Fruit fly (Drosophila melanogaster): ENCODE measurements around the gene CG33080.

CG33080 gene

dm6 chrX:5699824-5700498 is 17.6 kb downstream of the CG33080 start (continued):
- TF ChIP-seq jumu (GFP tag; optimal IDR thresholded peaks at IDR 0.05) (no peak), CG33557 (GFP tag; optimal IDR thresholded peaks at IDR 0.05) (no peak), CG1529 (GFP tag; optimal IDR thresholded peaks at IDR 0.05) (peak; percentile 52), hb (GFP tag; IDR thresholded peaks at IDR 0.05; ENCODE audit: partially characterized antibody) (no peak), Spps (tag; optimal IDR thresholded peaks at IDR 0.05) (peak; percentile 15), CG15073 (GFP tag; optimal IDR thresholded peaks at IDR 0.05) (no peak), lola (GFP tag; optimal IDR thresholded peaks at IDR 0.05) (peak in 1 of 3 experiments; percentile 45), CG17829 (tag; optimal IDR thresholded peaks at IDR 0.05) (peak; percentile 60), ash1 (GFP tag; optimal IDR thresholded peaks at IDR 0.05) (no peak), Lpt (GFP tag; optimal IDR thresholded peaks at IDR 0.05) (no peak), vfl (GFP tag; optimal IDR thresholded peaks at IDR 0.05) (no peak), CG2116 (GFP tag; optimal IDR thresholded peaks at IDR 0.05) (no peak), CG30431 (GFP tag; optimal IDR thresholded peaks at IDR 0.05) (peak; percentile 44), HLHmδ (GFP tag; optimal IDR thresholded peaks at IDR 0.05) (no peak), ttk (GFP tag; IDR thresholded peaks at IDR 0.05) (peak; percentile 41; the same call in 1 of the 2 replicates), CG7928 (GFP tag; optimal IDR thresholded peaks at IDR 0.05) (no peak), Gsc (GFP tag; IDR thresholded peaks at IDR 0.05) (no peak), Max (GFP tag; optimal IDR thresholded peaks at IDR 0.05) (peak; percentile 17), dysf (GFP tag; IDR thresholded peaks at IDR 0.05) (peak; percentile 74), dmrt99B (tag; optimal IDR thresholded peaks at IDR 0.05) (peak; percentile 81), CG4404 (GFP tag; IDR thresholded peaks at IDR 0.05) (no peak), CG18599 (GFP tag; optimal IDR thresholded peaks at IDR 0.05) (peak; percentile 54), sima (GFP tag; optimal IDR thresholded peaks at IDR 0.05) (no peak), CG3407 (GFP tag; optimal IDR thresholded peaks at IDR 0.05) (peak; percentile 46), croc (GFP tag; conservative IDR thresholded peaks at IDR 0.05) (peak; percentile 48; the same call in 2 of the 3 replicates), CG11504 (tag; optimal IDR thresholded peaks at IDR 0.05) (peak; percentile 79), CG2120 (GFP tag; optimal IDR thresholded peaks at IDR 0.05) (peak; percentile 62), knrl (GFP tag; IDR thresholded peaks at IDR 0.05; ENCODE audit: partially characterized antibody) (no peak), CG1024 (GFP tag; IDR thresholded peaks at IDR 0.05) (peak; percentile 43; the same call in 1 of the 2 replicates), unpg (GFP tag; optimal IDR thresholded peaks at IDR 0.05) (peak; percentile 80), HmgZ (tag; optimal IDR thresholded peaks at IDR 0.05) (peak; percentile 11), MESR4 (GFP tag; optimal IDR thresholded peaks at IDR 0.05) (no peak), CG17328 (GFP tag; IDR thresholded peaks at IDR 0.05) (peak; percentile 48; the same call in 1 of the 2 replicates), CG7271 (tag; optimal IDR thresholded peaks at IDR 0.05) (no peak), Chrac-16 (GFP tag; optimal IDR thresholded peaks at IDR 0.05) (peak; percentile 27), CoRest (tag; optimal IDR thresholded peaks at IDR 0.05) (peak; percentile 73), Dp (GFP tag; optimal IDR thresholded peaks at IDR 0.05) (no peak), CG3726 (GFP tag; IDR thresholded peaks at IDR 0.05) (peak; percentile 33; the same call in 1 of the 3 replicates), TFAM (GFP tag; optimal IDR thresholded peaks at IDR 0.05) (no peak), H2.0 (GFP tag; IDR thresholded peaks at IDR 0.05) (no peak), CHES-1-like (GFP tag; optimal IDR thresholded peaks at IDR 0.05) (peak; percentile 14), Rfx (GFP tag; IDR thresholded peaks at IDR 0.05) (peak; percentile 55; the same call in 1 of the 2 replicates), Fer3 (tag; optimal IDR thresholded peaks at IDR 0.05) (peak; percentile 43), CG15514 (GFP tag; optimal IDR thresholded peaks at IDR 0.05) (peak; percentile 21), toy (GFP tag; IDR thresholded peaks at IDR 0.05) (no peak), NfI (GFP tag; optimal IDR thresholded peaks at IDR 0.05) (peak; percentile 52), Usf (GFP tag; optimal IDR thresholded peaks at IDR 0.05) (peak; percentile 22), Doc2 (GFP tag; IDR thresholded peaks at IDR 0.05) (no peak), yki (optimal IDR thresholded peaks at IDR 0.05) (no peak), CG3995 (GFP tag; optimal IDR thresholded peaks at IDR 0.05) (no peak)

All from whole organism, embryonic.